Worm (Caenorhabditis elegans) whole organism, young adult: Measurements from ENCODE around the gene ZC302.3.

Experiments
- B0019.2 ChIP-seq: fragments of 200-800 bp; sonication (Bioruptor generic); conservative IDR thresholded peaks from 2 replicates; pipeline ENCODE4 v1.3.6; 2022; ENCODE audit warnings: missing genetic modification reagents, missing genetic modification characterization, missing compliant biosample characterization
- B0261.1 ChIP-seq: sonication (generic microtip); optimal IDR thresholded peaks from 2 replicates; lab custom pipeline; 2016; ENCODE audit warnings: mild to moderate bottlenecking, missing genetic modification characterization, moderate library complexity, missing compliant biosample characterization
- B0336.3 ChIP-seq: fragments of 200-800 bp; sonication (Bioruptor generic); IDR thresholded peaks from 2 replicates; pipeline ENCODE4 v1.3.6; 2022; ENCODE audit warnings: missing genetic modification characterization, missing compliant biosample characterization
- F22D6.2 ChIP-seq: sonication (generic microtip); optimal IDR thresholded peaks from 2 replicates; lab custom pipeline; 2016; ENCODE audit warnings: mild to moderate bottlenecking, missing genetic modification characterization, missing compliant biosample characterization
- ama-1 ChIP-seq, 3 experiments: fragments of 150-350 bp in 1 of 3; sonication (generic microtip) in 2 of 3; optimal IDR thresholded peaks; 2 replicates each; lab custom pipeline; 2014 to 2018; ENCODE audit warnings: missing biosample characterization in 2 of 3, missing genetic modification characterization in 2 of 3, missing genetic modification reagents in 2 of 3
- attf-5 ChIP-seq: fragments of 200-800 bp; sonication (Bioruptor generic); optimal IDR thresholded peaks from 2 replicates; lab custom pipeline; 2018; ENCODE audit warnings: mild to moderate bottlenecking, missing genetic modification characterization, missing compliant biosample characterization
- attf-6 ChIP-seq: fragments of 200-800 bp; sonication (Bioruptor generic); IDR thresholded peaks from 2 replicates; pipeline ENCODE4 v1.3.6; 2022; ENCODE audit warnings: missing genetic modification reagents, missing genetic modification characterization, missing compliant biosample characterization
- ceh-40 ChIP-seq: fragments of 200-800 bp; sonication (Bioruptor generic); IDR thresholded peaks from 2 replicates; pipeline ENCODE4 v1.3.6; 2022; ENCODE audit warnings: missing genetic modification characterization, missing compliant biosample characterization
- efl-1 ChIP-seq: fragments of 150-350 bp; optimal IDR thresholded peaks from 2 replicates; lab custom pipeline; 2014; ENCODE audit warnings: missing biosample characterization, missing genetic modification reagents, missing genetic modification characterization
- hrde-1 ChIP-seq: sonication (generic microtip); optimal IDR thresholded peaks from 2 replicates; lab custom pipeline; 2016; ENCODE audit warnings: missing genetic modification characterization, mild to moderate bottlenecking, missing compliant biosample characterization, moderate library complexity, missing genotype, missing genetic modification reagents, borderline replicate concordance
- nfya-1 ChIP-seq: sonication (generic microtip); optimal IDR thresholded peaks from 2 replicates; lab custom pipeline; 2017; ENCODE audit warnings: antibody characterized with exemption, missing compliant biosample characterization, missing genetic modification characterization, borderline replicate concordance; ENCODE audit not compliant: insufficient read depth
- unc-62 ChIP-seq: fragments of 150-350 bp; optimal IDR thresholded peaks from 2 replicates; lab custom pipeline; 2014; ENCODE audit warnings: missing biosample characterization, missing genetic modification reagents, missing genetic modification characterization

DNA sequence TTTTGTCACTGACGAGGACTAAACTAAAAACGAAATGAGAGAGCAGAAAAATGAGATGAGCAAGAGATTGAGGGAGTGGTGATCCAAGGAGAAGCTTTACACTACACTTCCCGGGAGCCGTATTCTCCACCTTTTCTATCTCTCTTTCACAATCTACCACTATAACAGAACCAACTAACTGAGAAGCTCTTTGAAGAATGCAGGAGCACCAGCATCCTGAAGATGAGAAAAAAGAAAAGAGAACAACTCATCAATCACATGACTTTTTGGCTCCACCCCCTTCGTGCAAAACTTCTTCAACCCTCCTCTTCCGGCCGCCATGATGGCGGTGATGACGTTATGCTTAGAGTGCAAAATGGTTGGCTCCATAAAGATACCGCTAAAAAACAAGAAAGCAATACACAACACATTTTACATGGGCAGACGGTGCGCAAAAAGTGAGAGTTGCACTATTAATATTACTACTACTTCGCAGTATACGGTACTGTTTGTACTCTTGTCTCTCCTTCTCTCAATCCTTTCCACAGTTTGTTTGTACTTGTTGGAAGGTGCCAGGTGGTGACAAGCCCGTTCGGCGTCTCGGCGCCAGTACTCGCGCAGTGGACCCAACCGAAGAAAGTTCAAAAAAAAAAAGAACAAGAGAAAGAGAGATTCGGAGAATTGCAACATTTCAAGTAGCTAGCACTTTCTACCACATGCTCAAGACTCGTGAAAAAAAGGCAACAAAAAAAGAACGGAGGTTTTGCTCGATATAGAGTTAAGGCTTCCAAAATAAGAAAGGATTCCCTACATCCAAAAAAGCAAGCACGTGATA lies 22.0 kb downstream of the ZC302.3 start:
- no peak for TF ChIP-seq B0336.3 (GFP tag; lab: Robert Waterston, UW)
- no peak for TF ChIP-seq ceh-40
- no peak for TF ChIP-seq B0019.2
- TF ChIP-seq unc-62 (GFP tag; lab: Kevin White, UChicago): no peak
- TF ChIP-seq nfya-1: no peak
- TF ChIP-seq ama-1 (optimal IDR thresholded peaks at IDR 0.05; lab: Kevin White, UChicago): peak; percentile 38
- TF ChIP-seq ama-1 (GFP tag; optimal IDR thresholded peaks at IDR 0.05; lab: Kevin White, UChicago): no peak
- no peak for TF ChIP-seq attf-6
- no peak for TF ChIP-seq attf-5
- no peak for TF ChIP-seq B0261.1
- TF ChIP-seq hrde-1: no peak
- no peak for TF ChIP-seq efl-1 (GFP tag; lab: Kevin White, UChicago)
- TF ChIP-seq F22D6.2 (tag; lab: Kevin White, UChicago): no peak
